Worm (Caenorhabditis elegans) whole organism, early embryonic: ENCODE data around the gene pzf-1.

Experiments
- B0310.2 ChIP-seq: sonication (generic microtip); optimal IDR thresholded peaks from 2 replicates; lab custom pipeline; 2016; ENCODE audit warnings: mild to moderate bottlenecking, missing genetic modification characterization, missing compliant biosample characterization
- F13C5.2 ChIP-seq: sonication (generic microtip); optimal IDR thresholded peaks from 2 replicates; lab custom pipeline; 2017; ENCODE audit warnings: mild to moderate bottlenecking, missing genetic modification characterization, inconsistent platforms, missing compliant biosample characterization
- aly-1 ChIP-seq: sonication (generic microtip); optimal IDR thresholded peaks from 2 replicates; lab custom pipeline; 2016; ENCODE audit warnings: missing genetic modification characterization, missing compliant biosample characterization
- ama-1 ChIP-seq: fragments of 150-350 bp; optimal IDR thresholded peaks from 2 replicates; lab custom pipeline; 2014
- ceh-13 ChIP-seq: fragments of 200-800 bp; sonication (Bioruptor generic); optimal IDR thresholded peaks from 2 replicates; lab custom pipeline; 2018; ENCODE audit warnings: mild to moderate bottlenecking, missing genetic modification characterization, missing compliant biosample characterization
- ceh-36 ChIP-seq: sonication (generic microtip); optimal IDR thresholded peaks from 2 replicates; lab custom pipeline; 2016; ENCODE audit warnings: missing genetic modification characterization, inconsistent platforms, missing compliant biosample characterization
- ets-7 ChIP-seq: sonication (generic microtip); optimal IDR thresholded peaks from 2 replicates; lab custom pipeline; 2016; ENCODE audit warnings: missing genotype, missing genetic modification characterization, missing compliant biosample characterization
- flt-1 ChIP-seq: fragments of 200-800 bp; sonication (Bioruptor generic); IDR thresholded peaks from 2 replicates; pipeline ENCODE4 v1.3.6; 2022; ENCODE audit warnings: missing genetic modification characterization, missing compliant biosample characterization
- hmbx-1 ChIP-seq: sonication (generic microtip); optimal IDR thresholded peaks from 2 replicates; lab custom pipeline; 2016; ENCODE audit warnings: mild to moderate bottlenecking, missing genetic modification characterization, missing compliant biosample characterization
- hmg-4 ChIP-seq: fragments of 200-800 bp; sonication (Bioruptor generic); optimal IDR thresholded peaks from 2 replicates; lab custom pipeline; 2018; ENCODE audit warnings: mild to moderate bottlenecking, missing genetic modification characterization, missing compliant biosample characterization
- hnd-1 ChIP-seq: sonication (generic microtip); optimal IDR thresholded peaks from 2 replicates; lab custom pipeline; 2016; ENCODE audit warnings: missing genetic modification characterization, missing compliant biosample characterization
- pes-1 ChIP-seq: fragments of 200-800 bp; sonication (Bioruptor generic); IDR thresholded peaks from 2 replicates; pipeline ENCODE4 v1.3.6; 2022; ENCODE audit warnings: missing genetic modification reagents, missing genetic modification characterization, missing compliant biosample characterization
- scrt-1 ChIP-seq: fragments of 200-800 bp; sonication (Bioruptor generic); IDR thresholded peaks from 2 replicates; pipeline ENCODE4 v1.3.6; 2022; ENCODE audit warnings: missing genetic modification characterization, missing compliant biosample characterization
- sea-1 ChIP-seq: fragments of 200-800 bp; sonication (Bioruptor generic); conservative IDR thresholded peaks from 2 replicates; pipeline ENCODE4 v1.3.6; 2022; ENCODE audit warnings: missing genetic modification characterization, missing compliant biosample characterization
- tbx-11 ChIP-seq: fragments of 200-800 bp; sonication (Bioruptor generic); IDR thresholded peaks from 2 replicates; pipeline ENCODE4 v1.3.6; 2022; ENCODE audit warnings: missing genetic modification characterization, missing compliant biosample characterization
- tbx-37 ChIP-seq: fragments of 200-800 bp; sonication (Bioruptor generic); conservative IDR thresholded peaks from 2 replicates; pipeline ENCODE4 v1.3.6; 2022; ENCODE audit warnings: missing genetic modification reagents, missing genetic modification characterization, missing compliant biosample characterization
- tra-4 ChIP-seq: sonication (generic microtip); optimal IDR thresholded peaks from 2 replicates; lab custom pipeline; 2017; ENCODE audit warnings: missing genetic modification characterization, missing compliant biosample characterization

Gene pzf-1

ce11 chrV:15965114-15965513, 36.9 kb upstream of the pzf-1 start, which contains the start of gene sri-2:
Gene sri-2, minus strand, starts transcription at chrV:15965214.
- TF ChIP-seq flt-1 (GFP tag; lab: Robert Waterston, UW), result no peak
- no peak for TF ChIP-seq aly-1 (tag; lab: Kevin White, UChicago)
- no peak for TF ChIP-seq hmg-4 (GFP tag; lab: Kevin White, UChicago)
- TF ChIP-seq pes-1 (GFP tag; lab: Robert Waterston, UW), result no peak
- TF ChIP-seq hnd-1, result no peak
- TF ChIP-seq scrt-1, result no peak
- no peak for TF ChIP-seq tra-4 (tag; lab: Kevin White, UChicago)
- TF ChIP-seq hmbx-1, result no peak
- TF ChIP-seq tbx-11 (GFP tag; lab: Robert Waterston, UW), result no peak
- no peak for TF ChIP-seq ets-7 (tag; lab: Kevin White, UChicago)
- TF ChIP-seq F13C5.2 (tag; lab: Kevin White, UChicago), result no peak
- TF ChIP-seq ceh-13 (GFP tag; lab: Kevin White, UChicago), result no peak
- TF ChIP-seq tbx-37 (GFP tag; lab: Robert Waterston, UW), result no peak

- no peak for TF ChIP-seq aly-1 (tag; lab: Kevin White, UChicago)
These were observed 31.2 kb upstream of the pzf-1 start for ce11 chrV:15959456-15959855.

ce11 chrV:15957098-15957497, 28.9 kb upstream of the pzf-1 start, which contains the start of gene F36G9.3:
Gene F36G9.3, plus strand, starts transcription at chrV:15957398.
- TF ChIP-seq tra-4 (tag; lab: Kevin White, UChicago) (no peak), ama-1 (lab: Kevin White, UChicago) (no peak), sea-1 (GFP tag; lab: Robert Waterston, UW) (no peak), tbx-11 (GFP tag; lab: Robert Waterston, UW) (no peak), hnd-1 (no peak), hmbx-1 (no peak), hmg-4 (GFP tag; lab: Kevin White, UChicago) (no peak)

ce11 chrV:15955497-15955896, 27.3 kb upstream of the pzf-1 start, which contains the start of gene srh-186:
Gene srh-186, plus strand, starts transcription at chrV:15955797.
- TF ChIP-seq tbx-11 (GFP tag; lab: Robert Waterston, UW), result no peak

- TF ChIP-seq tbx-11 (GFP tag; lab: Robert Waterston, UW), result no peak
- no peak for TF ChIP-seq sea-1 (GFP tag; lab: Robert Waterston, UW)
- no peak for TF ChIP-seq ets-7 (tag; lab: Kevin White, UChicago)
- no peak for TF ChIP-seq flt-1 (GFP tag; lab: Robert Waterston, UW)
- TF ChIP-seq ceh-36 (tag; lab: Kevin White, UChicago), result no peak
These were observed 26.7 kb upstream of the pzf-1 start, which contains the start of gene srw-57 for ce11 chrV:15954932-15955331. Gene srw-57, minus strand, starts transcription at chrV:15955032.

- no peak for TF ChIP-seq ets-7 (tag; lab: Kevin White, UChicago)
- no peak for TF ChIP-seq tbx-37 (GFP tag; lab: Robert Waterston, UW)
- TF ChIP-seq pes-1 (GFP tag; lab: Robert Waterston, UW), result no peak
- no peak for TF ChIP-seq hnd-1
- no peak for TF ChIP-seq tra-4 (tag; lab: Kevin White, UChicago)
- no peak for TF ChIP-seq flt-1 (GFP tag; lab: Robert Waterston, UW)
- TF ChIP-seq hmbx-1, result no peak
- TF ChIP-seq aly-1 (tag; lab: Kevin White, UChicago), result no peak
- TF ChIP-seq ceh-36 (tag; lab: Kevin White, UChicago), result no peak
- no peak for TF ChIP-seq F13C5.2 (tag; lab: Kevin White, UChicago)
- no peak for TF ChIP-seq hmg-4 (GFP tag; lab: Kevin White, UChicago)
These were observed 24.5 kb upstream of the pzf-1 start, which contains the start of gene srw-56 for ce11 chrV:15952762-15953161. Gene srw-56, minus strand, starts transcription at chrV:15952862.

- TF ChIP-seq B0310.2 (tag; lab: Kevin White, UChicago) (no peak), F13C5.2 (tag; lab: Kevin White, UChicago) (no peak), ets-7 (tag; lab: Kevin White, UChicago) (no peak), tbx-37 (GFP tag; lab: Robert Waterston, UW) (no peak), ceh-36 (tag; lab: Kevin White, UChicago) (no peak), ceh-13 (GFP tag; lab: Kevin White, UChicago) (no peak), aly-1 (tag; lab: Kevin White, UChicago) (no peak), sea-1 (GFP tag; lab: Robert Waterston, UW) (no peak), pes-1 (GFP tag; lab: Robert Waterston, UW) (no peak), hmbx-1 (no peak), tra-4 (tag; lab: Kevin White, UChicago) (no peak), flt-1 (GFP tag; lab: Robert Waterston, UW) (no peak), hmg-4 (GFP tag; lab: Kevin White, UChicago) (no peak), tbx-11 (GFP tag; lab: Robert Waterston, UW) (no peak), scrt-1 (no peak), hnd-1 (no peak), ama-1 (lab: Kevin White, UChicago) (no peak)
These were observed 22.7 kb upstream of the pzf-1 start, which contains the start of gene srw-59 for ce11 chrV:15950903-15951302. Gene srw-59, minus strand, starts transcription at chrV:15951003.

- TF ChIP-seq B0310.2 (tag; lab: Kevin White, UChicago) (no peak), sea-1 (GFP tag; lab: Robert Waterston, UW) (no peak), hmg-4 (GFP tag; lab: Kevin White, UChicago) (no peak), hnd-1 (no peak), tbx-11 (GFP tag; lab: Robert Waterston, UW) (no peak), ceh-36 (tag; lab: Kevin White, UChicago) (no peak), pes-1 (GFP tag; lab: Robert Waterston, UW) (no peak), ceh-13 (GFP tag; lab: Kevin White, UChicago) (no peak), tbx-37 (GFP tag; lab: Robert Waterston, UW) (no peak), scrt-1 (no peak), flt-1 (GFP tag; lab: Robert Waterston, UW) (no peak), tra-4 (tag; lab: Kevin White, UChicago) (no peak), aly-1 (tag; lab: Kevin White, UChicago) (no peak), ama-1 (lab: Kevin White, UChicago) (no peak), F13C5.2 (tag; lab: Kevin White, UChicago) (no peak), ets-7 (tag; lab: Kevin White, UChicago) (no peak), hmbx-1 (no peak)
These were observed 14.9 kb upstream of the pzf-1 start, which contains the start of gene srw-53 for ce11 chrV:15943125-15943524. Gene srw-53, plus strand, starts transcription at chrV:15943425.
